Worm (Caenorhabditis elegans) whole organism, L4/young adult: ENCODE data around the gene F52H2.3.

Source experiments
- W03F9.2 ChIP-seq: fragments of 150-350 bp; optimal IDR thresholded peaks from 2 replicates; lab custom pipeline; 2014; ENCODE audit warnings: missing biosample characterization, missing genetic modification characterization
- dao-5 ChIP-seq: sonication (generic microtip); optimal IDR thresholded peaks from 2 replicates; lab custom pipeline; 2016; ENCODE audit warnings: missing genotype, missing genetic modification characterization, moderate library complexity, missing compliant biosample characterization
- him-1 ChIP-seq: sonication (generic microtip); optimal IDR thresholded peaks from 2 replicates; lab custom pipeline; 2016; ENCODE audit warnings: missing genotype, missing genetic modification reagents, missing genetic modification characterization, missing compliant biosample characterization

F52H2.3 gene

DNA sequence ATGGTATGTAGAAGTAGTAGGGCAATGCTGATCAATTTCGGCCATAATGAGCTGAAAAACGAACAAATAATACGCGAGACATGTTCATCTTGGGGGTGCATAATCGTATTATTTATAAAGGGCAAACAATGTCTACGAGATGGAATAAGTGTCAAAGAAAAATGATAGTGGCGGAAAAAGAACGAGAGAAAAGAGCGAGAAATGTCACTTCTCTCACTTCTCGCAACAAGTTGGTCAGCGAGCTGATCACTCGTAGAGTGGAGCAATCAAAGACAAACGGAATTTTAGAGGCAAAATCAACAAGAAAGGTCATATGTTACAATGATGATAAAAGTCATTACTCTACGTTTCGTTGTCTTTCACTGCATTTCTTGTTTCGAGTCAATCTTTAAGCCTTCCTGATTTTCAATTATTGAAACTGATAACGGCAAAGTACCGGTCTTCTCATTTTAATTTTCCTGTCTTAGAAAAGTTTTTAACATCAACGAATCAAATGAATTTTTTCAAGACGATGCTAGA is at the start of gene F52H2.3:
Gene F52H2.3 (minus strand): TSS at position 51 of the 519 bp plus-strand sequence.
- TF ChIP-seq dao-5 (no peak), W03F9.2 (tag; lab: Kevin White, UChicago) (no peak), him-1 (tag; lab: Kevin White, UChicago) (no peak)

DNA sequence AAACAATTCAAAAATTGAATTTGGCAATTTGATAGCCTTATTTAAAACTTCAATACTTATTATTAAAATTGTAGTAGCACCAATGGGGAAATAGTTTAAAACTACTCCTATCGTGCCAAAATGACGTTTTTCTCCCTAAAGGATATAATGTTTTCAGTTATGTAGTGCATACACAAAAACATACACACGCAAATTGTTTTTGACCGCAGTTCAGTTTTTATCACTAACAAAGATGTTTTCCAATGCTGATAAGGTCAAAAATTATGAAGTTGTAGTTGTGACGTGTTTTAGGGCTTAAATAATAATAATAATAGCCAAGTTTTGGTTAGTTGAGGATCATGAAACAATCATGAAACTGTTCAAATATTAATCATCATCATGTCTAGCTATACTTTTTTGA is 49.2 kb upstream of the F52H2.3 start:
- TF ChIP-seq dao-5, result no peak

DNA sequence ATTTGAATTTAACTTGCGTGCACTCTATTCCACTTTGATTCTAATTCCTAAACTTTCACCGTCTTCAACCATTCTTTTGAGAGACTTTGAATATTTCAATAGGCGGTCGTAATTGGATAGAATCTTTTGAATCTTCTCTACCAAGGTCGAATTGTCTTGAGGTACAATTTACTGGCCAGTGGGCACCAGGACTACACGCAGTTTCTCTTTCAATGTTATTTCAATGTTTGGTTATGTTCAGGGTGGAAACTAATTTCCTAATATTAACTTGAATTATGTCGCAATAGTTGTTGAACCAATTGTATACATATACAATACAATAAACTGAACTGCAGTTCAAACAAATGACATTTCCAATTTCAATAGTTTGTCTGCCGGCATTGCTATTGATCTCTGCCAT is 47.2 kb upstream of the F52H2.3 start:
- TF ChIP-seq dao-5, result no peak
- no peak for TF ChIP-seq him-1 (tag; lab: Kevin White, UChicago)
- TF ChIP-seq W03F9.2 (tag; lab: Kevin White, UChicago), result no peak

DNA sequence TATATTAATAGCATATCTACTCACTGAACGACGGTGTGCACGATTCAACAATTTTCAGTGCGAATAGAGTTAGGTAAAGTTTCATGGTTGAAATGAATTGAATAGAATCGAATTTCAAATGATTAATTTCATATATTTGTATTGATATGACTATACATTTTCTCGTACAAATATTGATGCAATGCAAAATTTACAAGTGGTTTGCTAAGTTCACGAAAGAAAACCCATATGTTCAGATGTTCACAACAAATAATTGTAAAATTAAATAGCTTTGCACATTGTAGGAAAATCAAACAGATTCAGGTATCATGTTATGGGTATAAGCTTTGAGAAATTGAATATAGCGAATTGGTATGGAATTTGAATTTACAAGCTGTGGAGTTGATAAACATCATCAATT is 44.8 kb upstream of the F52H2.3 start, which contains the start of gene H01M10.2:
Gene H01M10.2 (minus strand): TSS at position 101 of the 400 bp plus-strand sequence.
- TF ChIP-seq W03F9.2 (tag; lab: Kevin White, UChicago) (no peak), him-1 (tag; lab: Kevin White, UChicago) (no peak), dao-5 (no peak)

DNA sequence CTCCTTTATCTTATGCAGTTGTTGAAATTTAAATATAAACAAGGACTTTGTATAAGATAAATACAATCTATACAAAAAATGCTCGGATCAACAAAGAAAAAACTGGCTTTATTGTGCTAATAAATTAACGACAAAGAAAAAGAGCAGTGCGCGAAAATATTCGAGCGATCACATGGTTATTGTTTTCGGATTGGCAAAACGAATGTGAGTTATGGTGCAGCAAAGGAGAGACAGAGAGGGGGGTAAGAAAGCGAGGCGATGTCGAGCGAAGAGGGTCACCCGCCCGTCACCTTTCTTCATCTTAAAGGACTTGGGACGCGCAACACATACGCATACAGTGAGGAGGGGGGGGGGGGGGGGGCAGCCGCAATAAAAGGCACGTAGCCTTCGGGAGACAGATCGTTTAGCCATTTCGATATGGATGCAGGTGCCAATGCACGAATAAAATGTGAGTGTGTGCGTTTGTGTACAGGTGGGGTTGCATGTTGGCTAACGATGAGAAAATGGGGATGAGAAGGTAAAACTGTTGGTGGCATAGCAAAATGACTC is 42.4 kb upstream of the F52H2.3 start:
- TF ChIP-seq dao-5 (no peak), W03F9.2 (tag; lab: Kevin White, UChicago) (no peak), him-1 (tag; lab: Kevin White, UChicago) (no peak)

DNA sequence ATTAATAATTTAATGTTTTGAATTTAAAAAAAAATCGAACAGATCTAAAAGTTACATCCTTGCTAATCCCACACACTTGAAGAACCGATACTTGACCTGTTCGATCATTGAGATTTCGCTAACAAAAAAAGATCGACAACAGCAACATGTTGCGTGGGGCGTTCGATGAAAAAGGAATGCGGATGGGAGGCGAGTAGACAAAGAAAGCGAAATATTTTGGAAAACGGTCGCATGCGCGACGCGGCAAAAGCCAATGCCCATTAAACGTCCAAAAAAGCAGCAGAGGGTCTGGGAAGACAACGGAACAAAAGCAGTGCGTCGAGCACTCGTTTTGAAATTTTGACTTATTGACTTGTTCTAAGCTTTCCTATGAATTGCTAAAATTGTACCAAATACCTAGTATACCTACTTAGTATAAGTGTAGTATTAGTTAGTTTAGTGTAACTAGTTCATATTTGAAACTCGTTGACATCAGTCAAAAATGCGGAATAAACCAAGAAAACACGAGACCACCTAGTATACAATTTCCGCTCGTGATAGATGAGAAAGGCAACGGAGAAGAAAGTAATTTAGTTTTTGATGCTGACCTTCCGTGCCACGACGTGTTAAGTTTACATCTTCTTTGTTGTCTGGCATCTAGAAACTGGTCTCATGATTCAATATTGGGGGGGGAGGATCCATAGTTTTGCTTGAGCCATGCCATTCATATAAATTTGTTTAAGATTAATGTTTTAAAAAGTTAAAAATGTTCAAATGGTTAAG is 41.2 kb upstream of the F52H2.3 start:
- TF ChIP-seq him-1 (tag; lab: Kevin White, UChicago) (no peak), dao-5 (no peak), W03F9.2 (tag; lab: Kevin White, UChicago) (no peak)

DNA sequence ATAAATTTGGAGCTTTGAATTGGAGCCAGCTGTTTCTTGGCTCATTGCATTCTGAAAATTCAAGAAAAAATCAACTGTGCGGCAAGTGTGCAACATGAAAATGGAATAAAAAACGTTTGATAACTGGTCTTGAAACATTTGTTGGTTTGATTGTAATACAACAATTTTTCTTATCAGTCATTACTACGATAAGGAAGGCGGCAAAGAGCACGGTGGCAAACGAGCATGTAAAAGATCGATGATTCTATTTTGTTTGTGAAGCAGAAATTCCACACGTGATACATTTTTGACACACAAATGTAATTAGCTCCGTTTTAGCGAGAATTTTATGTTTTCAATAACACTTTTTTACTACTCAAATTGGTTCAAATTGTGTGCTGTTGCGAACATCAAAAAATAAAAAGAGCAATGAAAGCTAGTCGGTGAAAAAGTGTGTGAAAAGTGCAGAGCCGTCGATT is 39.7 kb upstream of the F52H2.3 start, which contains the start of gene H01M10.1:
Gene H01M10.1 (minus strand): TSS at position 51 of the 458 bp plus-strand sequence.
- TF ChIP-seq him-1 (tag; lab: Kevin White, UChicago) (no peak), dao-5 (no peak), W03F9.2 (tag; lab: Kevin White, UChicago) (no peak)

DNA sequence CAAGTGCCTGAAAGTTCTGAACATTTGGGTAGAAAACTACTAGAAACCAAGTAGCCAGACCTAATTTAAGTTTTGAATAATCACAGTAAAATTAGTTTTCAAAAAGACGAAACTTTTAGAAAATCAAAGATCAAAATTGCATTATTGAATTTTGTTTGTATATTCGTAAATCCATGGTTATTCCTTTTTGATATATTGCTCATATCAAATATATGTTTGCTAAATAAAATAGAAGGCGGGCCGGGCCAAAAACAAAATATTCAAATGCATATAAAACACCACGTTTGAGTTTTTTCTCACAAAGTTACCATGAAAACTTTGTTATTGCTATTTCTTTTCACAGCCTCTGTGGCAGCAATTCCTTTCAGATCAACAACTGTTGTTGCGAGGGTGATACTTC is 36.6 kb upstream of the F52H2.3 start, which contains the start of gene ttr-42:
Gene ttr-42 (plus strand): TSS at position 301 of the 400 bp plus-strand sequence.
- TF ChIP-seq W03F9.2 (tag; lab: Kevin White, UChicago) (no peak), him-1 (tag; lab: Kevin White, UChicago) (no peak), dao-5 (no peak)

DNA sequence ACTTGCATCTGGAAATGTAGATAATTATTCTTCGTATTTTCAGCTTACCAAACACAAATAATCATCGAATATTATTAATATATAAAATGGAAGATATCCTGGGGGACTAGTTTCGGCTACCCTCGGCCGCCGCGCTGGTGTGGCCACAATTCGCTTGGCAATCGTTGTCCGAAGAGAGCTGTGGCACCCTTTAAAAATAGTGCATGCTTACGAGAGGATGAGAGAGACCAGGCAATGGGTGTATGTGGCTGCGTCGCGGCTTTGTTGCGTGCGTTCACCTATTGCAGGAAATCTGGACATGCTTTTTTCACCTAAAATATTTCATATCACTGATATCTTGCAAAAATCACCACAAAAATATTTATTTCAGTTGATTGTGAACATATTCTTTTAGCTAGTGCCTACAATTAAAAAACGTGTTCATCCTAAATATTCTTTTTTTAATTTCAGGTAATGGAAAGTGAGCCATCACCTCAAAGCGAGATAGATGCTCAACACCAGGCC is 31.8 kb upstream of the F52H2.3 start, which contains the start of the genes ccd-5 and F52H2.1:
Gene ccd-5 (minus strand): TSS at position 8 of the 504 bp plus-strand sequence.
Gene F52H2.1 (plus strand): TSS at position 454 of the 504 bp plus-strand sequence.
- TF ChIP-seq dao-5 (no peak), him-1 (tag; lab: Kevin White, UChicago) (no peak), W03F9.2 (tag; lab: Kevin White, UChicago) (no peak)

DNA sequence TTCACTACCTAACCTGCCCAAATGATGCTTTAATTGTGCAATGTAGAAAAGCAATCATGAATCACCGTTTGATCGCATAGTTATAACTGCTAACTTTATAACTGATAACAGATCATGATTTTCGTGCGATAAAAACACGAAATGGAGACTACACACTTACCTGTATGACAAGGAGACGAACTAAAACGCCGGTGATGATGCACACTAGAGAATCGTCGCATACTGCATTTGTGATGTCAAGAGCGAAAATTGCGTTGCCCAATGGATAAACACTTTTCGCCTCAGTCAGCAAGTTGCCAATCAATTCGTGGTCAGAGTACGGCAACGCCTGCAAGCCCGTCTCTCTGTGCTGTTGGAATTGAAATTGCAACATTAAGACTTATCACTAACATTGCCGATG is 28.2 kb upstream of the F52H2.3 start:
- TF ChIP-seq dao-5, result no peak

DNA sequence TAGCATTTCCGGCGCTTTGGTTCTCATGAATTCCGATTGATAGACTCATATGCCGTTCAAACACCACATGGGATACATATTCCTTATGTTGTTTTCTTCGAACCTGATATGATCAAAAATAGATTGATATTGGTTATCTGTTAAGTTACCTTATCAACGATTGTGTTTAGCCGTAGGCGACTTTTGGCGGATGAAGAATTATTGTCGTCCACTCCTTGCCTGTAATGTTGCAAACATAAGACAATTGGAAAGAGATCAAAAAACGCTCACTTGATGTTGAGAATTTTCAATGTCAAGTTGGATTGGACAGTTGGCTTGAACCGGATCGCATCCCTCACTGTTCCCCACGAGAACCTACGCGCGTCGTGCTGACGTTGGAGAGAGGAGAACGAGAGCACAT is 26.9 kb upstream of the F52H2.3 start:
- TF ChIP-seq W03F9.2 (tag; lab: Kevin White, UChicago), result no peak
- no peak for TF ChIP-seq him-1 (tag; lab: Kevin White, UChicago)
- no peak for TF ChIP-seq dao-5

DNA sequence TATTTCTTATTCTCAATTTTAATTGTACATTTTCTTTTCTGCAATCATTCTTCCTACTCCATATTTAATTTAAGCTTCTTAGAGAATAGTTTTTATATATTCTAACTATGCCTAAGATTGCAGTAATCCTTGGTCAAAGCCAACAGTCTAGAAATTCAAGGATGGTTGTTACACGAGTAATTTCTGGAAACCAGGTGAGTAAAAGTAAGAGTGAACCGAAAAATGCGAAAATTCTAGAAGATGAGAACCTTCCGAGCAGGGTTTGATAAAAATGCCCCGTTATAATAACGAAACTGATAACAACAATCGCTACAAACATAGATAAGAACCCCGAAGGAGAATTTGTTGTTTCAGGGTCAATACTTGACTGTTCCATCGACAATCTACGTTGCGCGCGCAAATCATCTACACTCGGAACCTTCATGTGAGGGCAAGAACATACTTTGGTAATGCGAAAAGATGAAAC is 24.5 kb upstream of the F52H2.3 start, which contains the start of gene F52H2.15:
Gene F52H2.15 (plus strand): TSS at position 51 of the 466 bp plus-strand sequence.
- TF ChIP-seq dao-5, result no peak
- TF ChIP-seq W03F9.2 (tag; lab: Kevin White, UChicago), result no peak
- no peak for TF ChIP-seq him-1 (tag; lab: Kevin White, UChicago)

DNA sequence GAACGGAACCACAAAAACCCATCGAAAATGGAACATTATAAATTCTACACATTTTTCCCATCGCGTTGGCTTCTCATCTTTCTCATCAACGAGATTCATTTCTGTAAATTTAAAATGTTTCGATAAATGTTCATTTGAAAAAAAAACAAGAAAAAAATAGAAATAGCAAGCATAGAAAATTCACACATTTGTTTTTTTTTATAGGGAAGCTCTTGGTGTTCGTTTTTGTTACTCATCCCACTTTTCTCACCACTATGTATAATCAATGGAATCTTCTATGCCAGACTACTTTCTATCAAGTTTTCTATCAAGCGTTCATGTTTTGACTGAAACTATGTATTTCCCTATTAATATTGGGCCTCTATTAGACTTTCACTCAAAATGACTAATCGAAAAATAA is 23.2 kb upstream of the F52H2.3 start, which contains the start of gene dhcr-24:
Gene dhcr-24 (minus strand): TSS at position 101 of the 400 bp plus-strand sequence.
- no peak for TF ChIP-seq dao-5
- no peak for TF ChIP-seq him-1 (tag; lab: Kevin White, UChicago)
- no peak for TF ChIP-seq W03F9.2 (tag; lab: Kevin White, UChicago)

DNA sequence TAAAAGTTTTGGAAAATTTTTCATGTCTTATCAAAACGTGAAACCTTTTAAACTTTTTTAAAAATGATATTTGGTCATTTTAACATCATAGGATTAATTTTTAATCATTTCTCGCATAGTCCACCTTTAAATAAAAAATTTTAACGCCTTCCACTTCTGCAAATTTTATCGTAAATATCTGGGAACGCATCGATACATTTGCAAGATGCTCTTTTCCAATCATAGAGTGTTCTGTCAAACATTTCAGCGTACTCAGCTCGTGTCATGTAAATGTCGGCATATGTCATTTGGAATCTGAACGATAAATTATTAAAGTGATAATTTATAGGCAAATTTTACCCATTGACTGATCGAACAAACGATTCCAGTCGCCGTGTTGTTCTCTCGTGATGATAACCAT is 19.1 kb upstream of the F52H2.3 start, which contains the start of gene F52H2.5:
Gene F52H2.5 (minus strand): TSS at position 101 of the 400 bp plus-strand sequence.
- TF ChIP-seq him-1 (tag; lab: Kevin White, UChicago), result no peak
- no peak for TF ChIP-seq dao-5
- no peak for TF ChIP-seq W03F9.2 (tag; lab: Kevin White, UChicago)
